Worm (Caenorhabditis elegans) whole organism, mixed stage, embryonic: ENCODE measurements around the gene Y45F10D.2.

Source experiments
- M03D4.4 ChIP-seq: sonication (generic microtip); optimal IDR thresholded peaks from 2 replicates; lab custom pipeline; 2017; ENCODE audit warnings: mild to moderate bottlenecking, missing genetic modification characterization, missing compliant biosample characterization
- bed-3 ChIP-seq: fragments of 200-800 bp; sonication (Bioruptor generic); optimal IDR thresholded peaks from 3 replicates; lab custom pipeline; 2018; ENCODE audit warnings: mild to moderate bottlenecking, missing genetic modification characterization, moderate library complexity, missing compliant biosample characterization
- blmp-1 ChIP-seq: fragments of 150-350 bp; optimal IDR thresholded peaks from 2 replicates; lab custom pipeline; 2014; ENCODE audit warnings: missing biosample characterization, missing genetic modification characterization
- ceh-39 ChIP-seq: fragments of 150-350 bp; optimal IDR thresholded peaks from 2 replicates; lab custom pipeline; 2014; ENCODE audit warnings: missing biosample characterization, missing genetic modification characterization
- ceh-83 ChIP-seq: fragments of 200-800 bp; sonication (Bioruptor generic); optimal IDR thresholded peaks from 2 replicates; lab custom pipeline; 2018; ENCODE audit warnings: mild to moderate bottlenecking, missing genetic modification characterization, missing compliant biosample characterization
- ces-1 ChIP-seq: fragments of 150-350 bp; optimal IDR thresholded peaks from 2 replicates; lab custom pipeline; 2014; ENCODE audit warnings: missing biosample characterization, missing genetic modification reagents, missing genetic modification characterization
- cnd-1 ChIP-seq: fragments of 200-800 bp; sonication (Bioruptor generic); optimal IDR thresholded peaks from 2 replicates; lab custom pipeline; 2018; ENCODE audit warnings: mild to moderate bottlenecking, missing genetic modification characterization, missing compliant biosample characterization
- drap-1 ChIP-seq: fragments of 200-800 bp; sonication (Bioruptor generic); optimal IDR thresholded peaks from 3 replicates; lab custom pipeline; 2018; ENCODE audit warnings: mild to moderate bottlenecking, missing genetic modification characterization, missing compliant biosample characterization
- elt-1 ChIP-seq: sonication (generic microtip); optimal IDR thresholded peaks from 2 replicates; lab custom pipeline; 2017; ENCODE audit warnings: missing genetic modification characterization, mild to moderate bottlenecking, missing compliant biosample characterization, antibody characterized with exemption, moderate library complexity, borderline replicate concordance; ENCODE audit not compliant: insufficient read depth
- elt-3 ChIP-seq: fragments of 150-350 bp; optimal IDR thresholded peaks from 2 replicates; lab custom pipeline; 2014; ENCODE audit warnings: missing biosample characterization, missing genetic modification characterization
- flh-1 ChIP-seq: fragments of 200-800 bp; sonication (Bioruptor generic); optimal IDR thresholded peaks from 2 replicates; lab custom pipeline; 2018; ENCODE audit warnings: mild to moderate bottlenecking, missing genetic modification characterization, moderate library complexity, missing compliant biosample characterization
- ham-2 ChIP-seq: fragments of 200-800 bp; sonication (Bioruptor generic); optimal IDR thresholded peaks from 2 replicates; lab custom pipeline; 2018; ENCODE audit warnings: mild to moderate bottlenecking, missing genetic modification characterization, missing compliant biosample characterization
- hlh-1 ChIP-seq: fragments of 150-350 bp; optimal IDR thresholded peaks from 2 replicates; lab custom pipeline; 2014; ENCODE audit warnings: missing biosample characterization, missing genetic modification reagents, missing genetic modification characterization
- lin-13 ChIP-seq: fragments of 150-350 bp; optimal IDR thresholded peaks from 2 replicates; lab custom pipeline; 2014; ENCODE audit warnings: missing biosample characterization, missing genetic modification characterization
- lin-32 ChIP-seq: fragments of 200-800 bp; sonication (Bioruptor generic); optimal IDR thresholded peaks from 2 replicates; lab custom pipeline; 2018; ENCODE audit warnings: mild to moderate bottlenecking, missing genetic modification characterization, missing compliant biosample characterization
- lsy-2 ChIP-seq: fragments of 150-350 bp; optimal IDR thresholded peaks from 2 replicates; lab custom pipeline; 2014; ENCODE audit warnings: missing biosample characterization, missing genetic modification characterization
- mab-5 ChIP-seq: fragments of 150-350 bp; optimal IDR thresholded peaks from 2 replicates; lab custom pipeline; 2014; ENCODE audit warnings: missing biosample characterization, missing genetic modification characterization
- mep-1 ChIP-seq: fragments of 150-350 bp; optimal IDR thresholded peaks from 2 replicates; lab custom pipeline; 2017; ENCODE audit warnings: missing biosample characterization, missing genetic modification reagents, missing genetic modification characterization, inconsistent platforms
- mls-2 ChIP-seq: sonication (generic microtip); optimal IDR thresholded peaks from 2 replicates; lab custom pipeline; 2016; ENCODE audit warnings: mild to moderate bottlenecking, missing genetic modification characterization, moderate library complexity, missing compliant biosample characterization
- nhr-12 ChIP-seq: fragments of 150-350 bp; optimal IDR thresholded peaks from 2 replicates; lab custom pipeline; 2014; ENCODE audit warnings: missing biosample characterization, missing genetic modification characterization
- nhr-2 ChIP-seq: fragments of 150-350 bp; optimal IDR thresholded peaks from 2 replicates; lab custom pipeline; 2014; ENCODE audit warnings: missing biosample characterization, missing genetic modification characterization
- nhr-237 ChIP-seq: fragments of 150-350 bp; optimal IDR thresholded peaks from 2 replicates; lab custom pipeline; 2014; ENCODE audit warnings: missing biosample characterization, missing genetic modification characterization
- nhr-28 ChIP-seq: fragments of 150-350 bp; optimal IDR thresholded peaks from 2 replicates; lab custom pipeline; 2014; ENCODE audit warnings: missing biosample characterization, missing genetic modification characterization
- nhr-76 ChIP-seq: sonication (generic microtip); optimal IDR thresholded peaks from 2 replicates; lab custom pipeline; 2017; ENCODE audit warnings: missing biosample characterization, missing genetic modification characterization
- pha-4 ChIP-seq: fragments of 150-350 bp; optimal IDR thresholded peaks from 2 replicates; lab custom pipeline; 2018; ENCODE audit warnings: missing biosample characterization, missing genetic modification reagents, missing genetic modification characterization
- sem-2 ChIP-seq: fragments of 200-800 bp; sonication (Bioruptor generic); optimal IDR thresholded peaks from 2 replicates; lab custom pipeline; 2018; ENCODE audit warnings: mild to moderate bottlenecking, missing genetic modification characterization, missing compliant biosample characterization
- sptf-1 ChIP-seq: sonication (generic microtip); optimal IDR thresholded peaks from 2 replicates; lab custom pipeline; 2017; ENCODE audit warnings: mild to moderate bottlenecking, missing genetic modification characterization, moderate library complexity, missing compliant biosample characterization
- tbx-8 ChIP-seq: fragments of 200-800 bp; sonication (Bioruptor generic); optimal IDR thresholded peaks from 2 replicates; lab custom pipeline; 2018; ENCODE audit warnings: mild to moderate bottlenecking, missing genetic modification characterization, moderate library complexity, missing compliant biosample characterization
- unc-120 ChIP-seq: sonication (generic microtip); optimal IDR thresholded peaks from 2 replicates; lab custom pipeline; 2017; ENCODE audit warnings: missing genetic modification characterization, missing compliant biosample characterization; ENCODE audit not compliant: poor library complexity, severe bottlenecking
- unc-39 ChIP-seq: fragments of 150-350 bp; optimal IDR thresholded peaks from 2 replicates; lab custom pipeline; 2014; ENCODE audit warnings: missing biosample characterization, missing genetic modification characterization
- zip-8 ChIP-seq: fragments of 150-350 bp; optimal IDR thresholded peaks from 2 replicates; lab custom pipeline; 2014; ENCODE audit warnings: missing biosample characterization, missing genetic modification characterization
- ztf-11 ChIP-seq: fragments of 150-350 bp; optimal IDR thresholded peaks from 2 replicates; lab custom pipeline; 2014; ENCODE audit warnings: missing biosample characterization, missing genetic modification characterization

Y45F10D.2 gene

DNA sequence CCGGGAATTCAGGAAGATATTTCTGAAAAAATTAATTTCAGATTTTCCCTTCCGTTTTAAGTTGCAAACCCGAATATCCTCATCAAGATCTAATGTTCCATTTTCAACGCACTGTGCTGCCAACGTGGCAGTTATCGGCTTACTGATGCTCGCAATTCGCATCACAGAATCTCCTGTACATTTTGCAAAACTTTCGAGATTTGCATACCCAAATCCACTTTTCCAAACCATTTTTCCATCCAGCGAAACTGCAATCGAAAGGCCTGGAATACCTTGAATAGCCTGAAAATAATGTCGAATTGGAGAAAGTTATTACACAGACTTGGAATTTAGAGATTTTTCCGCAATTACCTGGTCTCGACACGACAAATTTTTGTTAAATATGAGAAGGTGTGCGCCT is 10.3 kb upstream of the Y45F10D.2 start:
- TF ChIP-seq ztf-11 (tag; lab: Kevin White, UChicago) (no peak), ces-1 (no peak), cnd-1 (tag; lab: Kevin White, UChicago) (no peak), tbx-8 (GFP tag; lab: Kevin White, UChicago) (no peak), nhr-28 (tag; lab: Kevin White, UChicago) (no peak), blmp-1 (tag; lab: Kevin White, UChicago) (no peak), lin-32 (GFP tag; lab: Kevin White, UChicago) (no peak), sptf-1 (no peak), mls-2 (tag; lab: Kevin White, UChicago) (no peak), bed-3 (no peak), ham-2 (GFP tag; lab: Kevin White, UChicago) (no peak), nhr-76 (tag; lab: Kevin White, UChicago) (no peak), elt-1 (tag; lab: Kevin White, UChicago) (no peak), unc-120 (tag; lab: Kevin White, UChicago) (no peak), nhr-237 (tag; lab: Kevin White, UChicago) (no peak), nhr-12 (no peak), pha-4 (tag; lab: Kevin White, UChicago) (no peak), lsy-2 (tag; lab: Kevin White, UChicago) (no peak), ceh-39 (no peak)

DNA sequence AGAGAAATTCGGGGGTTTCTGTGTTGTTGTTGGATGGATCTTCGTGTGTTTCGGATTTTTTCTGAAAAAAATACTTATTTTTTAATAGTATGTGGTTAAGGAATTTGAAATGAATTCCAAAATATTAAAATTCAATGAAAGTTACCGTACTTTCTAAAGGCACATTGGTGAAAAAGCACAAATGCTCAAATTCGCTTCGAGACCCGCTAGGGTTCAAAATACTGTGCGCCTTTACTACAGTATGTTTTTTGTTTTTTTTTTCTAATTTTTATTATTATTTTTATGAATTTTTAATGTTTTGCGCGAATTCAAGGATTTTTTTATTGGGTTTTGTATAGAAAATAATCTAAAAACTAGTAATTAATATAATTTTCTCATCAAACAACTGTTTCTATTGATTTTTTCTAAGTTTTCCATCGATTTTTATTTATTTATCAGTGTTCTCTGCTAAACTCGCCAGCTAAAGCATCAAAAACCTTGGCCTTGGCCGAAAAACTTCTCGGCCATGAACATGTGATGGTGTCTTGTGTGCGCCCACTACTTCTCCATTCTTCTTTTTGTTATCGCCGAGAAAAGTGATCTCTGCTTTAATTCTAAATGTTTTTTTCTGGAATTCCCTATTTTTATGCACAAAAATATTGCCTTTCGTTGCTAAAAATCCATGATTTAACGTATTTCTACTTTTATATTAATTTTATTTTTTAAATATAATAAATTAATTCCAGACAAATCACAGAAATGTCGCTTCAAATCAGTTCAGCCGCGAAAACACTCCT is 8.9 kb upstream of the Y45F10D.2 start, which contains the start of gene iscu-1:
Gene iscu-1, plus strand, starts transcription at position 726 of the 776 bp plus-strand sequence.
- TF ChIP-seq sptf-1: peak; percentile 24
- peak; percentile 4 for TF ChIP-seq mep-1
- no peak for TF ChIP-seq nhr-237 (tag; lab: Kevin White, UChicago)
- TF ChIP-seq elt-3: no peak
- no peak for TF ChIP-seq unc-120 (tag; lab: Kevin White, UChicago)
- no peak for TF ChIP-seq unc-39 (tag; lab: Kevin White, UChicago)
- no peak for TF ChIP-seq nhr-2
- TF ChIP-seq ceh-83: no peak
- TF ChIP-seq ces-1: peak; percentile 9
- TF ChIP-seq, all 35 proteins: peak for 3

DNA sequence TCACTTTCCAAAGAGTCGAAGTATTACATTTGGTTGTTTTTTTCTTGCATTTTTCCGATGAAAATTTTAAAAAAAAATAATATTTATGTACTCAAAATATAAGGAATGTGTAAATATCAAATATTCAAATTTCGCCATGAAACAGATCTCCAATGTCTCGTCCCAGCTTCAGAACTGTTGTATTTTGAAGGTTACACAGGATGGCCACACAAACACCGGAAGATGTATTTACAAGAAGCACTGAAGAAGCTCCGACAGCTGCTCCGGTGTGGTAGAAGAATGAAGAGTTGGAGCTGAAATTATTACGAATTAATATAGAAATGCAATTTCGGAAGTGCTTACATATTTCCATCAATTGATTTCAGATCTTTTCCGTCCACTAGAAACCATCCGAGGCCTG is 7.8 kb upstream of the Y45F10D.2 start:
- TF ChIP-seq sem-2 (no peak), flh-1 (GFP tag; lab: Kevin White, UChicago) (no peak), bed-3 (no peak), ceh-83 (no peak), lin-13 (no peak), ceh-39 (no peak), elt-1 (tag; lab: Kevin White, UChicago) (no peak), ces-1 (no peak), zip-8 (no peak), nhr-28 (tag; lab: Kevin White, UChicago) (no peak), sptf-1 (no peak), unc-120 (tag; lab: Kevin White, UChicago) (no peak), M03D4.4 (tag; lab: Kevin White, UChicago) (no peak), mab-5 (tag; lab: Kevin White, UChicago) (no peak), lsy-2 (tag; lab: Kevin White, UChicago) (no peak)

DNA sequence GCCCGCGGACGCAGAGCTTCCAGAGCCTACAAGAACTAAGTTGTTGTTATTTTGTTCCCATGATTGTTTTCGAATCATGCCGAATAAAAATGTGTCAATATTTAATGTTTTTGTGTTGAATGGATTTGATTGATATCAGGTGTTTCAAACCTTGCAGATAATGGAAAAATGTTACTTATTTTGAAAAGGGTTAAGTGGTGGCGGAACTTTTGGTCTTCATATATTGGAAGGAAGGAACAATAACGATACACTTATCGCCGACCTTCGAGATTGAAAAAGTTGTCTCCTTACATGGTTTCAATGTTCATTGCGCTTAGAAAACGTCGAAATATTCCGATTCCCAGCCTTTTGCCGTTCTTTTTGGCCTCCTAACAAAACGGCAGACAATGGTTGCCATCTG is 4.2 kb upstream of the Y45F10D.2 start, which contains the start of gene gly-10:
Gene gly-10, plus strand, starts transcription at position 387 of the 400 bp plus-strand sequence.
- TF ChIP-seq ham-2 (GFP tag; lab: Kevin White, UChicago) (no peak), flh-1 (GFP tag; lab: Kevin White, UChicago) (no peak), elt-1 (tag; lab: Kevin White, UChicago) (no peak), ceh-39 (no peak), elt-3 (no peak), nhr-2 (no peak), M03D4.4 (tag; lab: Kevin White, UChicago) (no peak), nhr-237 (tag; lab: Kevin White, UChicago) (no peak), hlh-1 (tag; lab: Kevin White, UChicago) (no peak), pha-4 (tag; lab: Kevin White, UChicago) (no peak), ces-1 (no peak), drap-1 (no peak), bed-3 (no peak), zip-8 (no peak), sem-2 (no peak)
- TF ChIP-seq, all 35 proteins: peak for 0
